Worm (Caenorhabditis elegans) whole organism, L4 larva: ENCODE results near the gene set-13.

ENCODE experiments used
- D1046.2 ChIP-seq: fragments of 200-800 bp; sonication (Bioruptor generic); IDR thresholded peaks from 2 replicates; pipeline ENCODE4 v1.3.6; 2022; ENCODE audit warnings: missing genetic modification characterization, missing compliant biosample characterization
- F10B5.3 ChIP-seq: sonication (generic microtip); optimal IDR thresholded peaks from 2 replicates; lab custom pipeline; 2016; ENCODE audit warnings: mild to moderate bottlenecking, missing genetic modification characterization, missing compliant biosample characterization
- F26F4.8 ChIP-seq: fragments of 200-800 bp; sonication (Bioruptor generic); conservative IDR thresholded peaks from 2 replicates; pipeline ENCODE4 v1.3.6; 2022; ENCODE audit warnings: missing genetic modification characterization, missing compliant biosample characterization
- T26A8.4 ChIP-seq: fragments of 200-800 bp; sonication (Bioruptor generic); IDR thresholded peaks from 2 replicates; pipeline ENCODE4 v1.3.6; 2022; ENCODE audit warnings: missing genetic modification characterization, missing compliant biosample characterization
- Y5F2A.4 ChIP-seq: fragments of 200-800 bp; sonication (Bioruptor generic); optimal IDR thresholded peaks from 2 replicates; lab custom pipeline; 2018; ENCODE audit warnings: mild to moderate bottlenecking, missing genetic modification characterization, missing compliant biosample characterization
- ZK546.5 ChIP-seq, 2 experiments: sonication (generic microtip); optimal IDR thresholded peaks; 2 replicates each; lab custom pipeline; 2017; ENCODE audit warnings: missing biosample characterization in 2 of 2, missing genetic modification characterization in 2 of 2
- aly-2 ChIP-seq: sonication (generic microtip); optimal IDR thresholded peaks from 2 replicates; lab custom pipeline; 2018; ENCODE audit warnings: missing biosample characterization, missing genetic modification characterization
- arid-1 ChIP-seq: fragments of 200-800 bp; sonication (Bioruptor generic); conservative IDR thresholded peaks from 2 replicates; pipeline ENCODE4 v1.3.6; 2022; ENCODE audit warnings: missing genetic modification reagents, missing genetic modification characterization, missing compliant biosample characterization
- attf-4 ChIP-seq: sonication (generic microtip); optimal IDR thresholded peaks from 3 replicates; lab custom pipeline; 2017; ENCODE audit warnings: missing biosample characterization, missing genetic modification characterization
- ceh-28 ChIP-seq: fragments of 150-350 bp; optimal IDR thresholded peaks from 2 replicates; lab custom pipeline; 2014; ENCODE audit warnings: missing biosample characterization, missing genetic modification reagents, missing genetic modification characterization
- ceh-32 ChIP-seq: sonication (generic microtip); optimal IDR thresholded peaks from 2 replicates; lab custom pipeline; 2016; ENCODE audit warnings: mild to moderate bottlenecking, missing genetic modification characterization, missing compliant biosample characterization; ENCODE audit not compliant: poor library complexity
- ceh-44 ChIP-seq: fragments of 200-800 bp; sonication (Bioruptor generic); IDR thresholded peaks from 2 replicates; pipeline ENCODE4 v1.3.6; 2022; ENCODE audit warnings: missing genetic modification reagents, missing genetic modification characterization, missing compliant biosample characterization
- cey-2 ChIP-seq: sonication (generic microtip); optimal IDR thresholded peaks from 3 replicates; lab custom pipeline; 2017; ENCODE audit warnings: missing genetic modification characterization, mild to moderate bottlenecking, missing compliant biosample characterization, antibody characterized with exemption, borderline replicate concordance; ENCODE audit not compliant: insufficient read depth
- ctbp-1 ChIP-seq: fragments of 200-800 bp; sonication (Bioruptor generic); IDR thresholded peaks from 2 replicates; pipeline ENCODE4 v1.3.6; 2022; ENCODE audit warnings: missing genetic modification reagents, missing genetic modification characterization, missing compliant biosample characterization
- daf-12 ChIP-seq: fragments of 150-350 bp; optimal IDR thresholded peaks from 2 replicates; lab custom pipeline; 2014; ENCODE audit warnings: missing biosample characterization, missing genetic modification reagents, missing genetic modification characterization
- daf-16 ChIP-seq, 3 experiments: sonication (generic microtip); optimal IDR thresholded peaks; 2 replicates each; lab custom pipeline; 2016 to 2017; ENCODE audit warnings: missing genetic modification characterization in 3 of 3, missing genetic modification reagents in 3 of 3, mild to moderate bottlenecking in 2 of 3, missing compliant biosample characterization in 2 of 3, missing biosample characterization in 1 of 3, moderate library complexity in 1 of 3
- dmd-6 ChIP-seq: fragments of 200-800 bp; sonication (Bioruptor generic); IDR thresholded peaks from 2 replicates; pipeline ENCODE4 v1.3.6; 2022; ENCODE audit warnings: missing genetic modification reagents, missing genetic modification characterization, missing compliant biosample characterization
- dmd-8 ChIP-seq: fragments of 200-800 bp; sonication (Bioruptor generic); IDR thresholded peaks from 2 replicates; pipeline ENCODE4 v1.3.6; 2022; ENCODE audit warnings: missing genetic modification characterization, missing compliant biosample characterization
- dpl-1 ChIP-seq: fragments of 150-350 bp; optimal IDR thresholded peaks from 2 replicates; lab custom pipeline; 2014; ENCODE audit warnings: missing biosample characterization, missing genetic modification reagents, missing genetic modification characterization
- duxl-1 ChIP-seq: sonication (generic microtip); optimal IDR thresholded peaks from 2 replicates; lab custom pipeline; 2016; ENCODE audit warnings: mild to moderate bottlenecking, missing genetic modification characterization, moderate library complexity, missing compliant biosample characterization; ENCODE audit not compliant: poor library complexity
- egl-43 ChIP-seq: fragments of 200-800 bp; sonication (Bioruptor generic); IDR thresholded peaks from 2 replicates; pipeline ENCODE4 v1.3.6; 2022; ENCODE audit warnings: missing genetic modification reagents, missing genetic modification characterization, missing compliant biosample characterization
- fos-1 ChIP-seq: fragments of 150-350 bp; optimal IDR thresholded peaks from 2 replicates; lab custom pipeline; 2014; ENCODE audit warnings: missing biosample characterization, missing genetic modification characterization
- hlh-11 ChIP-seq: fragments of 200-800 bp; sonication (Bioruptor generic); optimal IDR thresholded peaks from 2 replicates; lab custom pipeline; 2018; ENCODE audit warnings: mild to moderate bottlenecking, missing genetic modification characterization, missing compliant biosample characterization
- hlh-30 ChIP-seq: sonication (generic microtip); optimal IDR thresholded peaks from 2 replicates; lab custom pipeline; 2017; ENCODE audit warnings: antibody characterized with exemption, mild to moderate bottlenecking, missing genetic modification characterization, missing compliant biosample characterization; ENCODE audit not compliant: insufficient read depth
- jun-1 ChIP-seq: fragments of 150-350 bp; optimal IDR thresholded peaks from 2 replicates; lab custom pipeline; 2014; ENCODE audit warnings: missing biosample characterization, missing genetic modification reagents, missing genetic modification characterization
- lin-15B ChIP-seq: fragments of 150-350 bp; sonication (generic microtip); optimal IDR thresholded peaks from 3 replicates; lab custom pipeline; 2014; ENCODE audit warnings: missing biosample characterization, missing genetic modification characterization
- lin-38 ChIP-seq: fragments of 200-800 bp; sonication (Bioruptor generic); IDR thresholded peaks from 2 replicates; pipeline ENCODE4 v1.3.6; 2022; ENCODE audit warnings: missing genetic modification reagents, missing genetic modification characterization, missing compliant biosample characterization
- lsy-2 ChIP-seq, 2 experiments: fragments of 150-350 bp in 1 of 2; sonication (generic microtip) in 1 of 2; optimal IDR thresholded peaks; 2 replicates each; lab custom pipeline; 2014 to 2017; ENCODE audit warnings: missing biosample characterization in 2 of 2, missing genetic modification characterization in 2 of 2
- madf-9 ChIP-seq: fragments of 200-800 bp; sonication (Bioruptor generic); conservative IDR thresholded peaks from 2 replicates; pipeline ENCODE4 v1.3.6; 2022; ENCODE audit warnings: missing genetic modification reagents, missing genetic modification characterization, missing compliant biosample characterization
- mdt-29 ChIP-seq: fragments of 200-800 bp; sonication (Bioruptor generic); IDR thresholded peaks from 2 replicates; pipeline ENCODE4 v1.3.6; 2022; ENCODE audit warnings: missing genetic modification reagents, missing genetic modification characterization, missing compliant biosample characterization
- mes-2 ChIP-seq: sonication (generic microtip); optimal IDR thresholded peaks from 2 replicates; lab custom pipeline; 2016; ENCODE audit warnings: missing genotype, mild to moderate bottlenecking, missing genetic modification characterization, missing compliant biosample characterization; ENCODE audit not compliant: poor library complexity, severe bottlenecking
- mxl-2 ChIP-seq: fragments of 200-800 bp; sonication (Bioruptor generic); conservative IDR thresholded peaks from 2 replicates; pipeline ENCODE4 v1.3.6; 2022; ENCODE audit warnings: missing genetic modification reagents, missing genetic modification characterization, missing compliant biosample characterization
- nhr-111 ChIP-seq: fragments of 200-800 bp; sonication (Bioruptor generic); optimal IDR thresholded peaks from 2 replicates; lab custom pipeline; 2018; ENCODE audit warnings: mild to moderate bottlenecking, missing genetic modification characterization, missing compliant biosample characterization
- nhr-28 ChIP-seq: fragments of 150-350 bp; optimal IDR thresholded peaks from 2 replicates; lab custom pipeline; 2014; ENCODE audit warnings: missing biosample characterization, missing genetic modification characterization
- nhr-42 ChIP-seq: fragments of 200-800 bp; sonication (Bioruptor generic); IDR thresholded peaks from 2 replicates; pipeline ENCODE4 v1.3.6; 2022; ENCODE audit warnings: missing genetic modification characterization, missing compliant biosample characterization
- nhr-6 ChIP-seq: fragments of 150-350 bp; optimal IDR thresholded peaks from 2 replicates; lab custom pipeline; 2014; ENCODE audit warnings: missing biosample characterization, missing genetic modification characterization
- pha-4 ChIP-seq, 2 experiments: fragments of 150-350 bp in 1 of 2; fragments of 200-800 bp in 1 of 2; sonication (Bioruptor generic) in 1 of 2; IDR thresholded peaks in 1 of 2; optimal IDR thresholded peaks in 1 of 2; 2 replicates each; pipeline versions ENCODE4 v1.3.6 to Lab custom; 2014 to 2022; ENCODE audit warnings: missing genetic modification characterization in 2 of 2, missing genetic modification reagents in 2 of 2, missing biosample characterization in 1 of 2, missing compliant biosample characterization in 1 of 2
- rbr-2 ChIP-seq: sonication (generic microtip); optimal IDR thresholded peaks from 2 replicates; lab custom pipeline; 2016; ENCODE audit warnings: missing genotype, missing genetic modification characterization, missing compliant biosample characterization
- saeg-2 ChIP-seq: fragments of 200-800 bp; sonication (Bioruptor generic); IDR thresholded peaks from 2 replicates; pipeline ENCODE4 v1.3.6; 2022; ENCODE audit warnings: missing genetic modification reagents, missing genetic modification characterization, missing compliant biosample characterization
- set-16 ChIP-seq: fragments of 200-800 bp; sonication (Bioruptor generic); IDR thresholded peaks from 2 replicates; pipeline ENCODE4 v1.3.6; 2022; ENCODE audit warnings: missing genetic modification reagents, missing genetic modification characterization, missing compliant biosample characterization
- skn-1 ChIP-seq: fragments of 150-350 bp; optimal IDR thresholded peaks from 2 replicates; lab custom pipeline; 2014; ENCODE audit warnings: missing biosample characterization, missing genetic modification characterization
- spr-3 ChIP-seq: fragments of 200-800 bp; sonication (Bioruptor generic); optimal IDR thresholded peaks from 2 replicates; lab custom pipeline; 2018; ENCODE audit warnings: mild to moderate bottlenecking, missing genetic modification characterization, missing compliant biosample characterization
- unc-39 ChIP-seq: sonication (generic microtip); optimal IDR thresholded peaks from 2 replicates; lab custom pipeline; 2017; ENCODE audit warnings: missing biosample characterization, missing genetic modification characterization
- unc-62 ChIP-seq, 3 experiments: fragments of 150-350 bp in 1 of 3; sonication (generic microtip); optimal IDR thresholded peaks in 2 of 3; peaks in 1 of 3; 1 replicate in 1 of 3; 2 replicates in 2 of 3; lab custom pipeline; 2014 to 2017; ENCODE audit warnings: missing biosample characterization in 3 of 3, missing genetic modification characterization in 3 of 3, missing genetic modification reagents in 3 of 3, missing genotype in 1 of 3
- vab-7 ChIP-seq: fragments of 200-800 bp; sonication (Bioruptor generic); IDR thresholded peaks from 2 replicates; pipeline ENCODE4 v1.3.6; 2022; ENCODE audit warnings: missing genetic modification reagents, missing genetic modification characterization, missing compliant biosample characterization
- zag-1 ChIP-seq: fragments of 150-350 bp; optimal IDR thresholded peaks from 2 replicates; lab custom pipeline; 2014; ENCODE audit warnings: missing biosample characterization, missing genetic modification characterization

set-13 gene

ce11 chrII:2859873-2860821 lies 43.4 kb downstream of the set-13 start:
- TF ChIP-seq ceh-44 (GFP tag; lab: Robert Waterston, UW): no peak
- TF ChIP-seq pha-4 (GFP tag; IDR thresholded peaks at IDR 0.05; lab: Robert Waterston, UW): peak; percentile 65; the same call in 1 of the 2 replicates
- no peak for TF ChIP-seq pha-4 (tag; optimal IDR thresholded peaks at IDR 0.05; lab: Kevin White, UChicago)
- peak; percentile 67 for TF ChIP-seq arid-1 (GFP tag; lab: Robert Waterston, UW)
- peak; percentile 53; the same call in 1 of the 2 replicates for TF ChIP-seq F26F4.8 (GFP tag; lab: Robert Waterston, UW)
- peak; percentile 65 for TF ChIP-seq vab-7 (GFP tag; lab: Robert Waterston, UW)
- TF ChIP-seq ceh-28: no peak
- TF ChIP-seq cey-2 (tag; lab: Kevin White, UChicago): no peak
- peak; percentile 3 for TF ChIP-seq nhr-111 (GFP tag; lab: Kevin White, UChicago)
- TF ChIP-seq skn-1 (tag; lab: Kevin White, UChicago): no peak
- TF ChIP-seq nhr-28 (tag; lab: Kevin White, UChicago): peak; percentile 29
- no peak for TF ChIP-seq ceh-32 (tag; lab: Kevin White, UChicago)
- peak; percentile 66 for TF ChIP-seq lin-38 (GFP tag; lab: Robert Waterston, UW)
- TF ChIP-seq daf-16 (GFP tag; optimal IDR thresholded peaks at IDR 0.05; lab: Kevin White, UChicago): peak in 1 of 2 experiments; percentile 26
- peak; percentile 2 for TF ChIP-seq daf-16 (tag; optimal IDR thresholded peaks at IDR 0.05; lab: Kevin White, UChicago)
- TF ChIP-seq dpl-1 (GFP tag; lab: Kevin White, UChicago): no peak
- TF ChIP-seq mes-2 (tag; lab: Kevin White, UChicago): peak; percentile 5
- TF ChIP-seq D1046.2 (GFP tag; lab: Robert Waterston, UW): 0 out of 2 replicates have a peak, but pooled peaks have one; percentile 46
- TF ChIP-seq ZK546.5 (tag; optimal IDR thresholded peaks at IDR 0.05; lab: Kevin White, UChicago): no peak
- no peak for TF ChIP-seq daf-12
- TF ChIP-seq duxl-1 (tag; lab: Kevin White, UChicago): no peak
- peak in 1 of 2 experiments; percentile 42 for TF ChIP-seq unc-62 (GFP tag; optimal IDR thresholded peaks at IDR 0.05 in 1 of 2; lab: Kevin White, UChicago)
- no peak for TF ChIP-seq unc-62 (tag; optimal IDR thresholded peaks at IDR 0.05; lab: Kevin White, UChicago)
- TF ChIP-seq hlh-11 (tag; lab: Kevin White, UChicago): peak; percentile 1
- no peak for TF ChIP-seq nhr-6 (tag; lab: Kevin White, UChicago)
- TF ChIP-seq egl-43: peak; percentile 90
- no peak for TF ChIP-seq attf-4 (tag; lab: Kevin White, UChicago)
- no peak for TF ChIP-seq ctbp-1 (GFP tag; lab: Robert Waterston, UW)
- no peak for TF ChIP-seq jun-1
- no peak for TF ChIP-seq aly-2 (tag; lab: Kevin White, UChicago)
- TF ChIP-seq spr-3: no peak
- TF ChIP-seq hlh-30: no peak
- no peak for TF ChIP-seq zag-1
- no peak for TF ChIP-seq lin-15B (tag; lab: Kevin White, UChicago)
- TF ChIP-seq Y5F2A.4 (GFP tag; lab: Kevin White, UChicago): no peak
- TF ChIP-seq mdt-29 (GFP tag; lab: Robert Waterston, UW): peak; percentile 25; the same call in 1 of the 2 replicates
- TF ChIP-seq dmd-8 (GFP tag; lab: Robert Waterston, UW): peak; percentile 79; the same call in 1 of the 2 replicates
- 0 out of 2 replicates have a peak, but pooled peaks have one; percentile 4 for TF ChIP-seq madf-9 (GFP tag; lab: Robert Waterston, UW)
- no peak for TF ChIP-seq fos-1 (tag; lab: Kevin White, UChicago)
- TF ChIP-seq lsy-2 (tag; optimal IDR thresholded peaks at IDR 0.05; lab: Kevin White, UChicago): no peak
- TF ChIP-seq dmd-6 (GFP tag; lab: Robert Waterston, UW): peak; percentile 31
- TF ChIP-seq F10B5.3: no peak
- no peak for TF ChIP-seq nhr-42
- no peak for TF ChIP-seq rbr-2
- TF ChIP-seq saeg-2 (GFP tag; lab: Robert Waterston, UW): no peak
- TF ChIP-seq unc-39 (tag; lab: Kevin White, UChicago): no peak
- TF ChIP-seq T26A8.4: 0 out of 2 replicates have a peak, but pooled peaks have one; percentile 28
- TF ChIP-seq mxl-2 (GFP tag; lab: Robert Waterston, UW): no peak
- peak; percentile 54 for TF ChIP-seq set-16 (GFP tag; lab: Robert Waterston, UW)
